Fruit fly (Drosophila melanogaster): ENCODE measurements around the gene CG31601.
A peak's percentile ranks its signal among the peaks of the same experiment; 100 is the strongest.

CG31601 gene

DNA sequence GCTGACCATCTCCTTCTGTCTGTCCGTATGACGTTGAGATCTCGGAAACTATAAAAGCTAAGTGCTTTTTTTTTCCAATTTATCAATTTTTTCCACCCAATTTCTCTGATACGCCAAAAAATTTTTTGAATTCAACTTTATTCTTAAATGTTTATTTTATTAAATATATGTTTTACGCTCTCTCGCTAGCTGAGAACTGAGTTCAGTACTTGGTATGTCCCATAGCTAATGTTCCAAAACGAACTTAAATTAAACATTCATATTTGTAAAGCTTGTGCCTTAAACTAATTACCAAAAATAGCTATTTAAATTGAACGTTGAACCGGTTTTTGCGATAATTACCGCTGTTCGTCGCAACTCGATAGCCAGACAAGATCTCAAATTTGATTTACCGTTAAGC is 6.1 kb downstream of the CG31601 start, which contains the start of gene Grl40a:
TSS of gene Grl40a (plus strand) at position 301 of the 400 bp plus-strand sequence.
- TF ChIP-seq OdsH (GFP tag; optimal IDR thresholded peaks at IDR 0.05) (no peak), sv (GFP tag; optimal IDR thresholded peaks at IDR 0.05) (no peak), lola (GFP tag; optimal IDR thresholded peaks at IDR 0.05) (no peak), Hr78 (GFP tag; optimal IDR thresholded peaks at IDR 0.05) (no peak), dl (GFP tag; optimal IDR thresholded peaks at IDR 0.05; ENCODE audit: insufficient read depth in 1 of 2, partially characterized antibody in 2 of 2) (no peak), brk (GFP tag; optimal IDR thresholded peaks at IDR 0.05) (no peak), Dif (GFP tag; optimal IDR thresholded peaks at IDR 0.05; ENCODE audit: partially characterized antibody) (no peak)

DNA sequence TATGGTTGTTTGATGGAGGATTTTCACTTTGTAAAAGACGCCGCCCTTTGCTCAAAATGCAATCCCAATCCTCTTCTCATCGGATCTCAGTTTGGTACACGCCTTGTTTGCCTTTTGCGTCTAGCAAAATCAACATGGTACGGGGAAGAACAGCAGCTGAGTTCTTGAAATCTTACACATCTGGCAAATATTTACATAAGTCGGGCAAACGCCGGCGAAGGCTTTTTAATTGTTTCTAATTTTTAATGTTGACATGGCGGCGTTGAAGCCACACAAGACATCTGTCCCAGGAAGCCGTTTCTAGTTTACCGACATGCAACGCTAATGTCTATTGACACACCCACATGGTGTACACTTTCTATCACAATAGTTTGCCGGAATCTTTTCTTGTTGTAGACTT is 6.8 kb downstream of the CG31601 start:
- TF ChIP-seq h (GFP tag; optimal IDR thresholded peaks at IDR 0.05) (no peak), Jra (GFP tag; optimal IDR thresholded peaks at IDR 0.05) (no peak), Hnf4 (GFP tag; optimal IDR thresholded peaks at IDR 0.05) (no peak), sv (GFP tag; optimal IDR thresholded peaks at IDR 0.05) (no peak), Rel (GFP tag; optimal IDR thresholded peaks at IDR 0.05) (no peak), Rel (tag; optimal IDR thresholded peaks at IDR 0.05) (no peak)

DNA sequence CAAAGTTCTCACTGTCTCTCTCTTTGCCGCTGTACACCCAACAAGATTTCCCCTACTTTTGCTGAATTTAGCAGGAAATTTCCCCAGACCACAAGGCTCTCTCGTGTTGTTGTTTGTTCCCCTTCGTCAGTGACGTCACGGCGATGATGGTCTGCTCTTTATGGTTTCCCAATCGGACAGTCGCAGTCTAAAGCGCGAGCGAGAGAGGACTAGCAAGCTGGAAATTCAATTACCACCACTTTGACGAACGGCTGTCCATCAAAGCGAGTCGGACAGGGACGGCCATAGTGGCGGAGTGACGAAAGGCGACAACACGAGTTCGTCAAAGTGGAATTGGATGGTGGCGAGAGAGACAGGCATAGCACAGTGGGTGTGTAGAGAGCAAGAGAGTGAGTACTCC is 19.3 kb downstream of the CG31601 start:
- TF ChIP-seq Vsx2 (GFP tag; optimal IDR thresholded peaks at IDR 0.05; ENCODE audit: partially characterized antibody) (peak; percentile 83), ey (GFP tag; optimal IDR thresholded peaks at IDR 0.05) (no peak), Rel (GFP tag; optimal IDR thresholded peaks at IDR 0.05) (no peak), Rel (tag; optimal IDR thresholded peaks at IDR 0.05) (no peak), psq (GFP tag; optimal IDR thresholded peaks at IDR 0.05) (peak; percentile 44), rgr (GFP tag; optimal IDR thresholded peaks at IDR 0.05) (no peak), Dif (GFP tag; optimal IDR thresholded peaks at IDR 0.05; ENCODE audit: partially characterized antibody) (peak; percentile 74), tai (GFP tag; optimal IDR thresholded peaks at IDR 0.05) (no peak), br (GFP tag; optimal IDR thresholded peaks at IDR 0.05) (no peak), dl (GFP tag; optimal IDR thresholded peaks at IDR 0.05; ENCODE audit: insufficient read depth in 1 of 2, partially characterized antibody in 2 of 2) (peak; percentile 21 to 29)

DNA sequence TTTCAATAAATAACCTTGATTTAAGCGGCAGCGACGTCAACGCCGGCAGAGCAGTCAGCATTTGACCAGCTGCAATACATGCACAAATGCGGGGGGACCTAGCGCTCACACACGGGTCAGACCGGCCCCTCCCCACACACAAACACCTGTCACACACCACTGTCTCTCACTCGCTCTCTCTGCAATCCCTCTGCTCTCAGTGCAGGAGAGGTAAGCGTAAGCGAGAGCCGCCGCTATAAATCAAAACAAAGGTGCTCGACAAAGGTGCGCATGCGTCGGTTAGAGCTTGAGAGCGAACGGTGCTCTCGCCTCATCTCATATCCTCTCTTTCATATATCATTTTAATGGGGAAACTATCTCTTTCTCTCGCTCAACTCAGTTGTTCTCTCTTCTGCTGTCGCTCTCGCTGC is 24.8 kb downstream of the CG31601 start, which contains the start of gene tio:
TSS of gene tio (plus strand) at position 348 of the 410 bp plus-strand sequence.
- TF ChIP-seq Vsx2 (GFP tag; optimal IDR thresholded peaks at IDR 0.05; ENCODE audit: partially characterized antibody) (peak; percentile 88), dmrt93B (GFP tag; optimal IDR thresholded peaks at IDR 0.05) (no peak), h (GFP tag; optimal IDR thresholded peaks at IDR 0.05) (peak; percentile 43), dl (GFP tag; optimal IDR thresholded peaks at IDR 0.05; ENCODE audit: insufficient read depth in 1 of 2, partially characterized antibody in 2 of 2) (peak; percentile 91 to 93), CrebA (GFP tag; optimal IDR thresholded peaks at IDR 0.05; ENCODE audit: borderline replicate concordance) (peak; percentile 65), Jra (GFP tag; optimal IDR thresholded peaks at IDR 0.05) (peak; percentile 69), rgr (GFP tag; optimal IDR thresholded peaks at IDR 0.05) (peak; percentile 9), GATAd (GFP tag; optimal IDR thresholded peaks at IDR 0.05) (no peak), Hnf4 (GFP tag; optimal IDR thresholded peaks at IDR 0.05) (peak; percentile 14), psq (GFP tag; optimal IDR thresholded peaks at IDR 0.05) (peak; percentile 15), sv (GFP tag; optimal IDR thresholded peaks at IDR 0.05) (no peak), Hr83 (GFP tag; optimal IDR thresholded peaks at IDR 0.05; ENCODE audit: poor library complexity, severe bottlenecking) (peak; percentile 87), Rel (GFP tag; optimal IDR thresholded peaks at IDR 0.05) (no peak), Rel (tag; optimal IDR thresholded peaks at IDR 0.05) (no peak), Dif (GFP tag; optimal IDR thresholded peaks at IDR 0.05; ENCODE audit: partially characterized antibody) (peak; percentile 97), brk (GFP tag; optimal IDR thresholded peaks at IDR 0.05) (peak; percentile 25), tai (GFP tag; optimal IDR thresholded peaks at IDR 0.05) (no peak)

DNA sequence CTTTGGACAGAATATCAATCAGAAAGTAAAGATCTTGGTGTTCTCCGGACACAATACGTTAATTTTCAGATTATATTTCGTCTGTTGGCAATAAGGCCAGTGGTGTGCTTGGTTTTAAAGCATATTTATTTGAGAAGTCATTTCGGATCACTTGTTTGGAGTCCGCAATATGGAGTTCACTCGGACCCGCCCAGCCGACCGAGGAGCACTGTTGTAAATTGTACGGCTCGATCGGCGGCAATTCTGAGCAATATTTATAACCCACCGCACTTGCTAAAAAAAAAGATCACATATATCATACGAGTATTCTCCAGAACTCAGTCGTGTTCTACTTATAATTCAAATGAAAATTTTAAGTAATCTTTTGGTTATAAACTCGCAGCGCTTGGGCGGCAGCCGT is 28.8 kb downstream of the CG31601 start, which contains the start of gene CG31693:
TSS of gene CG31693 (plus strand) at position 301 of the 400 bp plus-strand sequence.
- TF ChIP-seq Sp1 (GFP tag; optimal IDR thresholded peaks at IDR 0.05): no peak
- TF ChIP-seq Dif (GFP tag; optimal IDR thresholded peaks at IDR 0.05; ENCODE audit: partially characterized antibody): no peak
- TF ChIP-seq dsf (GFP tag; optimal IDR thresholded peaks at IDR 0.05; ENCODE audit: borderline replicate concordance): no peak
- no peak for TF ChIP-seq fru (GFP tag; optimal IDR thresholded peaks at IDR 0.05)
- no peak for TF ChIP-seq Hr83 (GFP tag; optimal IDR thresholded peaks at IDR 0.05; ENCODE audit: poor library complexity, severe bottlenecking)

DNA sequence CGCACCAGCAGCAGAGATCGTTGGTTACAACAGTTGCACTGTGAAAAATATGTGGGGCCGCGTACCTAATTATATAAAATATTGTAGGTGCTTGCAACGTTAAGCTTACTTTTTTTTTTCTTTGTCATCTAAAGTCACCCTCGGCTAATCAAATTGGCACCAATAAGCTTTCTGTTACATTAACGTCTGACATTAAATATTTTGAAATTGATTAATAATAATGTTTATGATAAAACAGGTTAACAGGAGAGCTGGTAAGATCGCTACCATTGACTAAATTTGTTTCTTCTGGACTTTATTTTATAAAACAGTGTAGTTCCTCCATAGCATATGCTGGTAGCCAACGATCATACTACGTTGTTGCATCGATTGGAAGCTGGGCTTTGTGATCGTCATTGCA is 50.3 kb downstream of the CG31601 start:
- TF ChIP-seq jim (GFP tag; optimal IDR thresholded peaks at IDR 0.05) (no peak), Sp1 (GFP tag; optimal IDR thresholded peaks at IDR 0.05) (no peak), Mio (GFP tag; optimal IDR thresholded peaks at IDR 0.05) (no peak), Hr78 (GFP tag; optimal IDR thresholded peaks at IDR 0.05) (no peak), Abd-B (GFP tag; optimal IDR thresholded peaks at IDR 0.05) (no peak), dmrt93B (GFP tag; optimal IDR thresholded peaks at IDR 0.05) (no peak), HLH106 (tag; optimal IDR thresholded peaks at IDR 0.05) (peak; percentile 15), foxo (GFP tag; optimal IDR thresholded peaks at IDR 0.05) (peak in 1 of 2 experiments; percentile 30), Dfd (GFP tag; optimal IDR thresholded peaks at IDR 0.05) (no peak), CrebA (GFP tag; optimal IDR thresholded peaks at IDR 0.05; ENCODE audit: borderline replicate concordance) (no peak), Vsx2 (GFP tag; optimal IDR thresholded peaks at IDR 0.05; ENCODE audit: partially characterized antibody) (no peak), dl (GFP tag; optimal IDR thresholded peaks at IDR 0.05; ENCODE audit: insufficient read depth in 1 of 2, partially characterized antibody in 2 of 2) (no peak), Dif (GFP tag; optimal IDR thresholded peaks at IDR 0.05; ENCODE audit: partially characterized antibody) (no peak), sv (GFP tag; optimal IDR thresholded peaks at IDR 0.05) (no peak), tai (GFP tag; optimal IDR thresholded peaks at IDR 0.05) (no peak), Hr83 (GFP tag; optimal IDR thresholded peaks at IDR 0.05; ENCODE audit: poor library complexity, severe bottlenecking) (no peak), Hnf4 (GFP tag; optimal IDR thresholded peaks at IDR 0.05) (no peak), br (GFP tag; optimal IDR thresholded peaks at IDR 0.05) (no peak), CG9705 (GFP tag; optimal IDR thresholded peaks at IDR 0.05) (no peak), OdsH (GFP tag; optimal IDR thresholded peaks at IDR 0.05) (peak; percentile 31), brk (GFP tag; optimal IDR thresholded peaks at IDR 0.05) (no peak), Jra (GFP tag; optimal IDR thresholded peaks at IDR 0.05) (no peak), woc (GFP tag; optimal IDR thresholded peaks at IDR 0.05) (peak; percentile 4), fru (GFP tag; optimal IDR thresholded peaks at IDR 0.05) (peak; percentile 49), h (GFP tag; optimal IDR thresholded peaks at IDR 0.05) (peak; percentile 25)

All from whole organism, wandering third instar larva.